Worm (Caenorhabditis elegans): ENCODE data around the gene C05D11.5.

The C05D11.5 gene

DNA sequence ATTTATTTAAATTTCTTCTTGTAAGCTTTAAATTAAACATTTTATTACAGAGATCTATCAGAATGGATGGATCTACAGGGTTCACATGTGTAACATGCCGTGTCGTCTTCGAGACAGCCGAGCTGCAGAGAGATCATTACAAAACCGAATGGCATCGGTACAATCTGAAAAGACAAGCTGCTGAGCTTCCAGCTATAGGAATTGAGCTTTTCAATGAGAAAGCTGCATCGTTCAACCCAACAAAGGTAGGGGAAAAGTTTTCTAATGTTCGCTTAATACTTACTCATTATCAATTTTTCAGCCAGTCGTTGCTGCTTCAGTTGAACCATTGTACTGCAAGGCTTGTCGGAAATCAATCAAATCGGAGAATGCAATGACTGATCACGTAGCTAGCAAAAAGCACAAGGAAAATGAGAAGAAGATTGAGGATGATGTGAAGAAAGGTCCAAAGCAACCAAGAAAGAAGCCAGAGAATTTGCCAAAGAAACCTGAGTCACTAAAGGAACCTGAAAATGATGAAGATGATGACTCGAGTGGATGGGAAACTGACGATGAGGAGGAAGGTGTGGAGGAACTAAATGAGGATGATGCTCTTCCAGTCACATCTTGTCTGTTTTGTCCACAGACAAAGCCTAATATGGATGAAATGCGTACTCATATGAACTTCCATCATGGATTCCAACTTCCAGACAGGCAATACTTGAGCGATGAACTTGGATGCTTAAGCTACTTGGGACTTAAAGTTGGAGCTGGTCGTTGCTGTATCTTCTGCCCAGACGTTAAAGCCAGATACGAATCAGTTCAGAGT is 30.0 kb downstream of the C05D11.5 start, which contains the start of gene znf-622:
znf-622 (plus strand) TSS at position 51 of the 808 bp plus-strand sequence.
- no peak for TF ChIP-seq nhr-90 (tag; optimal IDR thresholded peaks at IDR 0.05; ENCODE audit: poor library complexity)
- TF ChIP-seq efl-1 (optimal IDR thresholded peaks at IDR 0.05): no peak
- peak in 1 of 2 experiments; percentile 75 for TF ChIP-seq efl-1 (GFP tag; optimal IDR thresholded peaks at IDR 0.05 in 1 of 2)

DNA sequence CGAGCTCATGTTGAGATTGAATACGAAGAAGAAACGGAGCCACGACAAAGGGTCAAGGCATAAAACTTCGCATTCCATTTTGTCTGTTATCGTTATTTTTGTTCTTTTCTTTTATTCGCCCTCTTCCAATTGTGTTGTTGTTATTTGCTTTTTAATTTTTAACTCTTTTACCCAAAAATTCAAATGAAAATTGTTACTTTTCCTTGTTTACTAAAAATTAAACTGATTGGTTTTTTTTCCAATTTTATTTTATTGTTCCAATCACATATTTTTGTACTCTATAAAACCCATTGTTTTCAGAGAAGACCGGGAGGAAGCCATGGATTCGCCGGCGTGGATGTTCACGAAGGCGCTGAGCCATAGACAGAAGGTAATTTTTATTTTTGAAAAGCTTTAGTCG is 31.3 kb downstream of the C05D11.5 start, which contains the start of gene C16A3.5:
C16A3.5 (plus strand) TSS at position 301 of the 400 bp plus-strand sequence.
- TF ChIP-seq xbp-1 (tag; optimal IDR thresholded peaks at IDR 0.05): no peak
- no peak for TF ChIP-seq efl-1 (optimal IDR thresholded peaks at IDR 0.05)
- no peak for TF ChIP-seq efl-1 (GFP tag; optimal IDR thresholded peaks at IDR 0.05 in 1 of 2)
- TF ChIP-seq grh-1 (GFP tag; IDR thresholded peaks at IDR 0.05): no peak
- no peak for TF ChIP-seq nhr-71 (tag; optimal IDR thresholded peaks at IDR 0.05)
- no peak for TF ChIP-seq tlp-1 (tag; optimal IDR thresholded peaks at IDR 0.05)
- no peak for TF ChIP-seq hlh-17 (GFP tag; optimal IDR thresholded peaks at IDR 0.05; ENCODE audit: borderline replicate concordance)
- TF ChIP-seq ets-5 (GFP tag; IDR thresholded peaks at IDR 0.05): no peak
- TF ChIP-seq nhr-84 (tag; optimal IDR thresholded peaks at IDR 0.05): no peak
- no peak for TF ChIP-seq zag-1 (tag; optimal IDR thresholded peaks at IDR 0.05)
- no peak for TF ChIP-seq rnt-1 (tag; optimal IDR thresholded peaks at IDR 0.05)
- no peak for TF ChIP-seq nhr-85 (tag)
- TF ChIP-seq unc-98 (GFP tag; IDR thresholded peaks at IDR 0.05): no peak
- no peak for TF ChIP-seq lin-14 (GFP tag; optimal IDR thresholded peaks at IDR 0.05)
- no peak for TF ChIP-seq mef-2 (tag; optimal IDR thresholded peaks at IDR 0.05)

DNA sequence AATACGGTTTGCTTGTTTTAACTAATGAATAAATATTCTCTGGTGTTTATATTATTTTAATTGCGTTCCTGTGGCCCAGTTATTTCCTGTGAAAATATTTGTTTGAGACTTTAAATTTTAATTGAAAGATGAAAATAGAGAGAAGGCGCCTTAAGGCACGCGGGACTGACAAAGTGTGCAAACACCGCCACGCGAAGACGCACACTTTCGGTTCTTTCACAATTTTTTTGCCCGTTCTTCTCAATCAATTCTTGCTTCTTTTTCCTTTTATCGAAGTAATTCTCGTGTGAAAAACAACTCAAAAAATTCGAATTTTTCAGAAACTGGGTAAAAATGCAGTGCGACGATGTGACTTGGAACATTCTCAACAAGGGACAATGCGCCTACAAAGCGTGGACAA is 32.7 kb downstream of the C05D11.5 start, which contains the start of gene C16A3.6:
C16A3.6 (plus strand) TSS at position 84 of the 400 bp plus-strand sequence.
- TF ChIP-seq mep-1 (tag; optimal IDR thresholded peaks at IDR 0.05) (peak; percentile 51), ceh-82 (tag; optimal IDR thresholded peaks at IDR 0.05) (peak in 1 of 3 experiments; percentile 38), dpl-1 (GFP tag; optimal IDR thresholded peaks at IDR 0.05) (peak in 2 of 3 experiments; percentile 24 to 47), efl-1 (optimal IDR thresholded peaks at IDR 0.05) (peak in 1 of 2 experiments; percentile 44), efl-1 (GFP tag; optimal IDR thresholded peaks at IDR 0.05 in 1 of 2) (peak; percentile 37 to 71), mab-9 (GFP tag; IDR thresholded peaks at IDR 0.05) (peak; percentile 43; the same call in 1 of the 2 replicates), nhr-71 (tag; optimal IDR thresholded peaks at IDR 0.05) (peak; percentile 30), snu-23 (GFP tag; optimal IDR thresholded peaks at IDR 0.05) (peak; percentile 17), lin-13 (GFP tag; optimal IDR thresholded peaks at IDR 0.05) (no peak), lsy-2 (tag; optimal IDR thresholded peaks at IDR 0.05) (peak; percentile 49 to 73), aly-2 (tag; optimal IDR thresholded peaks at IDR 0.05) (peak; percentile 33), hpl-2 (GFP tag; optimal IDR thresholded peaks at IDR 0.05) (no peak), lin-35 (GFP tag; optimal IDR thresholded peaks at IDR 0.05) (peak in 1 of 2 experiments; percentile 53), nhr-20 (tag; optimal IDR thresholded peaks at IDR 0.05) (peak; percentile 24), F16B12.6 (tag; optimal IDR thresholded peaks at IDR 0.05) (peak; percentile 86), nhr-47 (tag; optimal IDR thresholded peaks at IDR 0.05) (peak; percentile 37), grh-1 (GFP tag; IDR thresholded peaks at IDR 0.05) (no peak), tbx-2 (tag; optimal IDR thresholded peaks at IDR 0.05) (no peak), ceh-63 (GFP tag; optimal IDR thresholded peaks at IDR 0.05) (no peak), elt-3 (tag; optimal IDR thresholded peaks at IDR 0.05) (peak in 1 of 6 experiments; percentile 32), efl-3 (GFP tag; optimal IDR thresholded peaks at IDR 0.05) (no peak), swsn-7 (tag; optimal IDR thresholded peaks at IDR 0.05) (no peak), lin-39 (tag; optimal IDR thresholded peaks at IDR 0.05) (no peak), fos-1 (tag; optimal IDR thresholded peaks at IDR 0.05) (no peak)

Data from whole organism, L1 larva.